Fruit fly (Drosophila melanogaster) whole organism, embryonic: ENCODE measurements around the gene Muc68D.
A peak's percentile ranks its signal among the peaks of the same experiment; 100 is the strongest.

Experiments
- ATbp ChIP-seq: fragments of 200-800 bp; sonication (Bioruptor generic); optimal IDR thresholded peaks from 2 replicates; lab custom pipeline; 2017; ENCODE audit warnings: missing biosample characterization, mild to moderate bottlenecking, missing genetic modification characterization, missing genetic modification reagents
- Adf1 ChIP-seq: fragments of 200-800 bp; sonication (Bioruptor generic); IDR thresholded peaks from 2 replicates; pipeline ENCODE4 v1.3.6; 2022; ENCODE audit warnings: missing biosample characterization, missing genetic modification characterization
- Aef1 ChIP-seq: fragments of 200-800 bp; sonication (Bioruptor generic); IDR thresholded peaks from 3 replicates; pipeline ENCODE4 v1.3.6; 2022; ENCODE audit warnings: missing biosample characterization, missing genetic modification characterization
- Antp ChIP-seq: fragments of 200-800 bp; sonication (Bioruptor generic); optimal IDR thresholded peaks from 3 replicates; lab custom pipeline; 2016; ENCODE audit warnings: missing biosample characterization, missing genetic modification characterization
- CG10431 ChIP-seq: fragments of 200-800 bp; sonication (Bioruptor generic); optimal IDR thresholded peaks from 3 replicates; lab custom pipeline; 2018; ENCODE audit warnings: missing biosample characterization, mild to moderate bottlenecking, missing genetic modification characterization
- CG12155 ChIP-seq: fragments of 200-800 bp; sonication (Bioruptor generic); optimal IDR thresholded peaks from 3 replicates; lab custom pipeline; 2016; ENCODE audit warnings: missing biosample characterization, missing genetic modification characterization
- CG13287 ChIP-seq: fragments of 200-800 bp; sonication (Bioruptor generic); IDR thresholded peaks from 2 replicates; pipeline ENCODE4 v1.3.6; 2022; ENCODE audit warnings: missing biosample characterization, missing genetic modification characterization; ENCODE audit not compliant: partially characterized antibody
- CG17829 ChIP-seq: fragments of 200-800 bp; optimal IDR thresholded peaks from 2 replicates; lab custom pipeline; 2019; ENCODE audit warnings: missing biosample characterization, mild to moderate bottlenecking, missing genetic modification characterization, moderate library complexity
- CG2202 ChIP-seq: fragments of 200-800 bp; sonication (Bioruptor generic); optimal IDR thresholded peaks from 2 replicates; lab custom pipeline; 2018; ENCODE audit warnings: missing biosample characterization, mild to moderate bottlenecking, missing genetic modification characterization
- CG3065 ChIP-seq: fragments of 200-800 bp; sonication (Bioruptor generic); optimal IDR thresholded peaks from 2 replicates; lab custom pipeline; 2016; ENCODE audit warnings: missing biosample characterization, missing genetic modification characterization
- CG32772 ChIP-seq: fragments of 200-800 bp; sonication (Bioruptor generic); IDR thresholded peaks from 2 replicates; pipeline ENCODE4 v1.3.6; 2022; ENCODE audit warnings: missing biosample characterization, missing genetic modification characterization
- CG3995 ChIP-seq: fragments of 200-800 bp; sonication (Bioruptor generic); optimal IDR thresholded peaks from 3 replicates; lab custom pipeline; 2016; ENCODE audit warnings: missing biosample characterization, missing genetic modification characterization
- CG43689 ChIP-seq: fragments of 200-800 bp; sonication (Bioruptor generic); IDR thresholded peaks from 2 replicates; pipeline ENCODE4 v1.3.6; 2022; ENCODE audit warnings: missing biosample characterization, missing genetic modification characterization
- CG4404 ChIP-seq: fragments of 200-800 bp; sonication (Bioruptor generic); IDR thresholded peaks from 2 replicates; pipeline ENCODE4 v1.3.6; 2022; ENCODE audit warnings: missing biosample characterization, missing genetic modification characterization
- CG6791 ChIP-seq: fragments of 200-800 bp; sonication (Bioruptor generic); IDR thresholded peaks from 3 replicates; pipeline ENCODE4 v1.3.6; 2022; ENCODE audit warnings: missing biosample characterization, missing genetic modification characterization; ENCODE audit not compliant: partially characterized antibody
- CrebB ChIP-seq: fragments of 200-800 bp; sonication (Bioruptor generic); optimal IDR thresholded peaks from 3 replicates; lab custom pipeline; 2018; ENCODE audit warnings: missing biosample characterization, mild to moderate bottlenecking, missing genetic modification characterization
- Dad ChIP-seq: fragments of 200-800 bp; sonication (Bioruptor generic); optimal IDR thresholded peaks from 3 replicates; lab custom pipeline; 2016; ENCODE audit warnings: missing biosample characterization, missing genetic modification characterization
- Dbx ChIP-seq: fragments of 200-800 bp; sonication (Bioruptor generic); IDR thresholded peaks from 3 replicates; pipeline ENCODE4 v1.3.6; 2022; ENCODE audit warnings: missing biosample characterization, missing genetic modification characterization
- Elba2 ChIP-seq: fragments of 200-800 bp; sonication (Bioruptor generic); optimal IDR thresholded peaks from 3 replicates; lab custom pipeline; 2016; ENCODE audit warnings: missing biosample characterization, missing genetic modification characterization
- Ets65A ChIP-seq: fragments of 200-800 bp; sonication (Bioruptor generic); peaks from one replicate; lab custom pipeline; 2016; ENCODE audit warnings: missing biosample characterization, missing genetic modification characterization
- HmgZ ChIP-seq: fragments of 200-800 bp; sonication (Bioruptor generic); optimal IDR thresholded peaks from 2 replicates; lab custom pipeline; 2018; ENCODE audit warnings: missing biosample characterization, mild to moderate bottlenecking, missing genetic modification characterization
- Six4 ChIP-seq: fragments of 200-800 bp; sonication (Bioruptor generic); optimal IDR thresholded peaks from 2 replicates; lab custom pipeline; 2016; ENCODE audit warnings: missing biosample characterization, missing genetic modification characterization
- Sry-β ChIP-seq: fragments of 200-800 bp; sonication (Bioruptor generic); optimal IDR thresholded peaks from 2 replicates; lab custom pipeline; 2018; ENCODE audit warnings: missing biosample characterization, mild to moderate bottlenecking, missing genetic modification characterization, moderate library complexity
- Trl ChIP-seq, 3 experiments: fragments of >200 bp in 2 of 3; fragments of 200-800 bp in 1 of 3; sonication (Bioruptor generic) in 1 of 3; optimal IDR thresholded peaks; 2 replicates in 1 of 3; 3 replicates in 2 of 3; lab custom pipeline; 2016 to 2017; ENCODE audit warnings: missing biosample characterization in 1 of 3, missing genetic modification characterization in 1 of 3
- Xrp1 ChIP-seq: fragments of 200-800 bp; sonication (Bioruptor generic); IDR thresholded peaks from 2 replicates; pipeline ENCODE4 v1.3.6; 2022; ENCODE audit warnings: missing biosample characterization, missing genetic modification characterization
- cad ChIP-seq: fragments of >200 bp; optimal IDR thresholded peaks from 2 replicates; lab custom pipeline; 2017; ENCODE audit warnings: missing biosample characterization, missing genetic modification characterization
- cwo ChIP-seq: fragments of 200-800 bp; sonication (Bioruptor generic); optimal IDR thresholded peaks from 3 replicates; lab custom pipeline; 2017; ENCODE audit warnings: missing biosample characterization, missing genetic modification characterization, mild to moderate bottlenecking, moderate library complexity, missing genetic modification reagents
- disco-r ChIP-seq: fragments of 200-800 bp; sonication (Bioruptor generic); optimal IDR thresholded peaks from 2 replicates; lab custom pipeline; 2016; ENCODE audit warnings: missing biosample characterization, missing genetic modification characterization
- exex ChIP-seq: fragments of 200-800 bp; sonication (Bioruptor generic); optimal IDR thresholded peaks from 4 replicates; lab custom pipeline; 2018; ENCODE audit warnings: missing biosample characterization, mild to moderate bottlenecking, missing genetic modification characterization, moderate library complexity
- eyg ChIP-seq: fragments of 200-800 bp; sonication (Bioruptor generic); optimal IDR thresholded peaks from 3 replicates; lab custom pipeline; 2016; ENCODE audit warnings: missing biosample characterization, missing genetic modification characterization
- fd3F ChIP-seq: fragments of 200-800 bp; sonication (Bioruptor generic); optimal IDR thresholded peaks from 2 replicates; lab custom pipeline; 2018; ENCODE audit warnings: missing biosample characterization, mild to moderate bottlenecking, missing genetic modification characterization, moderate library complexity
- gcm2 ChIP-seq: fragments of 200-800 bp; sonication (Bioruptor generic); optimal IDR thresholded peaks from 2 replicates; lab custom pipeline; 2016; ENCODE audit warnings: missing biosample characterization, missing genetic modification characterization
- hkb ChIP-seq, 2 experiments: fragments of 200-800 bp in 1 of 2; fragments of >200 bp in 1 of 2; sonication (Bioruptor generic) in 1 of 2; IDR thresholded peaks in 1 of 2; optimal IDR thresholded peaks in 1 of 2; 2 replicates each; pipeline versions ENCODE4 v1.3.6 to Lab custom; 2017 to 2022; ENCODE audit warnings: missing biosample characterization in 1 of 2, missing genetic modification characterization in 1 of 2
- knrl ChIP-seq: fragments of 200-800 bp; sonication (Bioruptor generic); IDR thresholded peaks from 3 replicates; pipeline ENCODE4 v1.3.6; 2022; ENCODE audit warnings: missing biosample characterization, missing genetic modification characterization; ENCODE audit not compliant: partially characterized antibody
- lab ChIP-seq: fragments of 200-800 bp; sonication (Bioruptor generic); optimal IDR thresholded peaks from 3 replicates; lab custom pipeline; 2017; ENCODE audit warnings: missing biosample characterization, missing genetic modification characterization, mild to moderate bottlenecking, moderate library complexity, missing genetic modification reagents
- luna ChIP-seq: fragments of 200-800 bp; sonication (Bioruptor generic); optimal IDR thresholded peaks from 2 replicates; lab custom pipeline; 2016; ENCODE audit warnings: missing biosample characterization, missing genetic modification characterization
- mirr ChIP-seq: fragments of 200-800 bp; sonication (Bioruptor generic); optimal IDR thresholded peaks from 3 replicates; lab custom pipeline; 2018; ENCODE audit warnings: missing biosample characterization, mild to moderate bottlenecking, missing genetic modification characterization
- psq ChIP-seq: fragments of 200-800 bp; sonication (Bioruptor generic); optimal IDR thresholded peaks from 2 replicates; lab custom pipeline; 2017; ENCODE audit warnings: missing biosample characterization, missing genetic modification characterization
- ranshi ChIP-seq: fragments of 200-800 bp; sonication (Bioruptor generic); IDR thresholded peaks from 2 replicates; pipeline ENCODE4 v1.3.6; 2022; ENCODE audit warnings: missing biosample characterization, missing genetic modification characterization
- rib ChIP-seq: fragments of 200-800 bp; sonication (Bioruptor generic); IDR thresholded peaks from 2 replicates; pipeline ENCODE4 v1.3.6; 2022; ENCODE audit warnings: missing biosample characterization, missing genetic modification characterization
- run ChIP-seq: fragments of 200-800 bp; sonication (Bioruptor generic); optimal IDR thresholded peaks from 3 replicates; lab custom pipeline; 2018; ENCODE audit warnings: missing biosample characterization, mild to moderate bottlenecking, missing genetic modification characterization
- schlank ChIP-seq: fragments of 200-800 bp; sonication (Bioruptor generic); optimal IDR thresholded peaks from 2 replicates; lab custom pipeline; 2018; ENCODE audit warnings: missing biosample characterization, mild to moderate bottlenecking, missing genetic modification characterization
- scrt ChIP-seq: fragments of 200-800 bp; sonication (Bioruptor generic); optimal IDR thresholded peaks from 2 replicates; lab custom pipeline; 2018; ENCODE audit warnings: missing biosample characterization, mild to moderate bottlenecking, missing genetic modification characterization, moderate library complexity
- sens ChIP-seq: fragments of 200-800 bp; sonication (Bioruptor generic); peaks from one replicate; lab custom pipeline; 2016; ENCODE audit warnings: missing biosample characterization, missing genetic modification characterization
- slbo ChIP-seq: fragments of 200-800 bp; sonication (Bioruptor generic); IDR thresholded peaks from 2 replicates; pipeline ENCODE4 v1.3.6; 2022; ENCODE audit warnings: missing biosample characterization, missing genetic modification characterization
- slou ChIP-seq: fragments of 200-800 bp; sonication (Bioruptor generic); optimal IDR thresholded peaks from 3 replicates; lab custom pipeline; 2016; ENCODE audit warnings: missing biosample characterization, missing genetic modification characterization
- sr ChIP-seq: fragments of 200-800 bp; sonication (Bioruptor generic); IDR thresholded peaks from 3 replicates; pipeline ENCODE4 v1.3.6; 2022; ENCODE audit warnings: missing biosample characterization, missing genetic modification characterization
- tin ChIP-seq: fragments of 200-800 bp; sonication (Bioruptor generic); optimal IDR thresholded peaks from 3 replicates; lab custom pipeline; 2016; ENCODE audit warnings: missing biosample characterization, missing genetic modification characterization
- wek ChIP-seq: fragments of 200-800 bp; sonication (Bioruptor generic); optimal IDR thresholded peaks from 3 replicates; lab custom pipeline; 2018; ENCODE audit warnings: missing biosample characterization, mild to moderate bottlenecking, missing genetic modification characterization, moderate library complexity
- z ChIP-seq: fragments of 200-800 bp; sonication (Bioruptor generic); IDR thresholded peaks from 3 replicates; pipeline ENCODE4 v1.3.6; 2022; ENCODE audit warnings: missing biosample characterization, missing genetic modification characterization

Gene Muc68D

DNA sequence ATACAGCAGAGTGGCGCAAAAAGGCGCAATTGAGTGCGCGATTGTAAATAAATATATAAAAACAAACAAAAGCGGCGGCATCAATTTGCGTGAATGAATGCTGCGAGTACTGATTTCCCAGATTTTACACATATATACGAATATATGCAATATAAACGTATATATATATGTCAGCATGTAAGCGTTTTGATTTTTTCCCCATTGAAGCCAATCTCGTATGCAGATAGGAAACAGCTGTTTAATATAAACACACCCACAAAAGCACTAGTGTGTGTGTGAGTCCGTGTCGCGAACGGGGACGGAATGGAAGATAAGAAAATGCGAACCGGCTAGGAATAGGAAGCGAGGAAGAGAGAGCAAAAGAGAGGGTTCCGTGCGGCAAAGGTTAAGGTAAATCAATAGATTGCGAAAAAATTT, 17.0 kb upstream of the Muc68D start (continued):
- TF ChIP-seq Adf1 (GFP tag; lab: Robert Waterston, UW) (no peak), eyg (GFP tag; lab: Kevin White, UChicago) (no peak), hkb (optimal IDR thresholded peaks at IDR 0.05; lab: Kevin White, UChicago) (no peak), hkb (GFP tag; IDR thresholded peaks at IDR 0.05; lab: Robert Waterston, UW) (no peak), CG13287 (peak; percentile 35), CG32772 (GFP tag; lab: Robert Waterston, UW) (no peak), psq (peak; percentile 77), Trl (optimal IDR thresholded peaks at IDR 0.05; lab: Kevin White, UChicago) (peak in 1 of 2 experiments; percentile 49), Trl (GFP tag; optimal IDR thresholded peaks at IDR 0.05; lab: Kevin White, UChicago) (no peak), rib (GFP tag; lab: Robert Waterston, UW) (no peak)
- TF ChIP-seq, all 482 proteins: peak for 14

dm6 chr3L:11788195-11788594, 16.2 kb upstream of the Muc68D start:
- TF ChIP-seq fd3F (GFP tag; lab: Kevin White, UChicago) (no peak), Antp (no peak), cad (GFP tag; lab: Kevin White, UChicago) (no peak), ranshi (GFP tag; lab: Robert Waterston, UW) (no peak), CG3065 (GFP tag; lab: Kevin White, UChicago) (no peak), CG2202 (no peak), Elba2 (GFP tag; lab: Kevin White, UChicago) (no peak), slou (GFP tag; lab: Kevin White, UChicago) (no peak), z (GFP tag; lab: Robert Waterston, UW) (no peak), Dad (no peak), CG17829 (no peak), ATbp (GFP tag; lab: Kevin White, UChicago) (peak; percentile 33), Dbx (GFP tag; lab: Robert Waterston, UW) (peak; percentile 41; the same call in 1 of the 3 replicates), tin (GFP tag; lab: Kevin White, UChicago) (no peak), cwo (GFP tag; lab: Kevin White, UChicago) (no peak), CG43689 (no peak), hkb (optimal IDR thresholded peaks at IDR 0.05; lab: Kevin White, UChicago) (no peak), hkb (GFP tag; IDR thresholded peaks at IDR 0.05; lab: Robert Waterston, UW) (peak; percentile 13; the same call in 1 of the 2 replicates), CrebB (tag; lab: Kevin White, UChicago) (no peak), CG10431 (GFP tag; lab: Kevin White, UChicago) (no peak), Six4 (GFP tag; lab: Kevin White, UChicago) (no peak), Ets65A (GFP tag; lab: Kevin White, UChicago) (peak; percentile 21), luna (GFP tag; lab: Kevin White, UChicago) (no peak), Adf1 (GFP tag; lab: Robert Waterston, UW) (no peak), scrt (GFP tag; lab: Kevin White, UChicago) (no peak), gcm2 (GFP tag; lab: Kevin White, UChicago) (no peak), sr (no peak), Xrp1 (GFP tag; lab: Robert Waterston, UW) (no peak), HmgZ (tag; lab: Kevin White, UChicago) (peak; percentile 17), exex (peak; percentile 87), schlank (tag; lab: Kevin White, UChicago) (peak; percentile 34), CG4404 (no peak), lab (GFP tag; lab: Kevin White, UChicago) (peak; percentile 72), mirr (GFP tag; lab: Kevin White, UChicago) (peak; percentile 86), slbo (GFP tag; lab: Robert Waterston, UW) (no peak), Sry-β (GFP tag; lab: Kevin White, UChicago) (no peak), Aef1 (GFP tag; lab: Robert Waterston, UW) (no peak), CG6791 (GFP tag; lab: Robert Waterston, UW) (no peak), knrl (GFP tag; lab: Robert Waterston, UW) (no peak), wek (GFP tag; lab: Kevin White, UChicago) (peak; percentile 6), run (tag; lab: Kevin White, UChicago) (no peak), CG12155 (no peak), CG3995 (no peak), sens (GFP tag; lab: Kevin White, UChicago) (peak; percentile 33), disco-r (GFP tag; lab: Kevin White, UChicago) (no peak)
